In the genomic region with DNA sequence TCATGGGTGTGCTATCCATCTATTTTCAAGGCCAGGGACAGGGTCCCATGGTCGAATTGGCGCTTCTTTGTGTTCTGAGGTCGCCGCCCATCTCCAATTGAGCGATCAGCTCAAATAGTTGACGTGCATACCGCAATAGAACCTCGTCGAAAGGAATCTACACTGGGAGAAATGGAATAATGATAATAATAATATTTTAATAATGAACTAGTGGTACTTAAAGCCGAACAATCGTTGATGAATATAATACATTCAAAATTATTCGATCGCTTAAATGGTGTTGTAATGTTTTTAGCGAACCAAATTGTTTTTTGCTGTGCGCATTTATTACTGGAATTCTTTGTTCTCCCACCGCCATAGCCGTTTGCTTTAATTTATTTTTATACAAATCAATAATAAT, we compare ENCODE assay signal across 4 fruit fly cellular contexts.
TF ChIP-seq lines count a peak whose summit lies in the region.

No protein-coding gene starts in this region.

- TF ChIP-seq CTCF in whole organism, embryonic (GFP tag; optimal IDR thresholded peaks at IDR 0.05; lab: Kevin White, UChicago), result no peak

TF ChIP-seq in whole organism, embryonic, 481 proteins besides CTCF, POLR2A, EP300 and RAD21 (continues in another document):
- TF ChIP-seq CG12391 (tag; optimal IDR thresholded peaks at IDR 0.05; lab: Kevin White, UChicago) (peak; percentile 28), pan (optimal IDR thresholded peaks at IDR 0.05; lab: Kevin White, UChicago) (no peak), pan (GFP tag; optimal IDR thresholded peaks at IDR 0.05 in 1 of 2, IDR thresholded peaks at IDR 0.05 in 1 of 2) (peak in 1 of 2 experiments; percentile 20), bsh (GFP tag; optimal IDR thresholded peaks at IDR 0.05; lab: Kevin White, UChicago) (peak in 1 of 2 experiments; percentile 30), CG1832 (GFP tag; optimal IDR thresholded peaks at IDR 0.05; lab: Kevin White, UChicago) (no peak), gcm (GFP tag; optimal IDR thresholded peaks at IDR 0.05; lab: Kevin White, UChicago) (no peak), Ptx1 (GFP tag; IDR thresholded peaks at IDR 0.05; lab: Robert Waterston, UW) (peak; percentile 31; the same call in 1 of the 2 replicates), CrebB (tag; optimal IDR thresholded peaks at IDR 0.05; lab: Kevin White, UChicago) (no peak), Drgx (GFP tag; IDR thresholded peaks at IDR 0.05; lab: Robert Waterston, UW) (peak; percentile 33; the same call in 1 of the 2 replicates), Rfx (GFP tag; IDR thresholded peaks at IDR 0.05; lab: Robert Waterston, UW) (peak; percentile 53; the same call in 1 of the 2 replicates), gt (GFP tag; IDR thresholded peaks at IDR 0.05; lab: Robert Waterston, UW) (no peak), pnt (GFP tag; optimal IDR thresholded peaks at IDR 0.05; lab: Kevin White, UChicago) (no peak), ranshi (GFP tag; IDR thresholded peaks at IDR 0.05; lab: Robert Waterston, UW) (0 out of 2 replicates have a peak, but pooled peaks have one; percentile 9), zfh1 (GFP tag; IDR thresholded peaks at IDR 0.05; lab: Robert Waterston, UW) (0 out of 3 replicates have a peak, but pooled peaks have one; percentile 29), insv (GFP tag; optimal IDR thresholded peaks at IDR 0.05; lab: Kevin White, UChicago) (no peak), jigr1 (GFP tag; IDR thresholded peaks at IDR 0.05; lab: Robert Waterston, UW) (no peak), slbo (GFP tag; IDR thresholded peaks at IDR 0.05; lab: Robert Waterston, UW) (peak; percentile 43), H15 (GFP tag; IDR thresholded peaks at IDR 0.05; lab: Robert Waterston, UW) (no peak), crc (GFP tag; optimal IDR thresholded peaks at IDR 0.05; lab: Kevin White, UChicago) (no peak), gem (tag; optimal IDR thresholded peaks at IDR 0.05; lab: Kevin White, UChicago) (peak; percentile 41), dmrt99B (tag; optimal IDR thresholded peaks at IDR 0.05; lab: Kevin White, UChicago) (no peak)

TF ChIP-seq in whole organism, prepupa, 60 proteins besides CTCF, POLR2A, EP300 and RAD21 (continues in another document):
- peak; percentile 13 for TF ChIP-seq lz (GFP tag; optimal IDR thresholded peaks at IDR 0.05; lab: Kevin White, UChicago)
- TF ChIP-seq CG8319 (GFP tag; optimal IDR thresholded peaks at IDR 0.05; lab: Kevin White, UChicago), result no peak
- no peak for TF ChIP-seq fd59A (GFP tag; optimal IDR thresholded peaks at IDR 0.05; lab: Kevin White, UChicago)
- peak; percentile 38 for TF ChIP-seq svp (GFP tag; lab: Kevin White, UChicago)
- TF ChIP-seq CG9139 (GFP tag; optimal IDR thresholded peaks at IDR 0.05; lab: Kevin White, UChicago), result no peak
- no peak for TF ChIP-seq CG3032 (tag; optimal IDR thresholded peaks at IDR 0.05; lab: Kevin White, UChicago)
- no peak for TF ChIP-seq CG6276 (GFP tag; optimal IDR thresholded peaks at IDR 0.05; lab: Kevin White, UChicago)
- no peak for TF ChIP-seq pdm3 (GFP tag; optimal IDR thresholded peaks at IDR 0.05; lab: Kevin White, UChicago)
- TF ChIP-seq eg (GFP tag; IDR thresholded peaks at IDR 0.05; lab: Robert Waterston, UW), result peak; percentile 40; the same call in 1 of the 3 replicates
- TF ChIP-seq cyc (GFP tag; optimal IDR thresholded peaks at IDR 0.05; lab: Kevin White, UChicago), result no peak
- no peak for TF ChIP-seq CG8119 (GFP tag; IDR thresholded peaks at IDR 0.05; lab: Robert Waterston, UW)
- no peak for TF ChIP-seq dsx (GFP tag; optimal IDR thresholded peaks at IDR 0.05; lab: Kevin White, UChicago; ENCODE audit: poor library complexity, severe bottlenecking)
- TF ChIP-seq CG4318 (GFP tag; optimal IDR thresholded peaks at IDR 0.05; lab: Kevin White, UChicago), result no peak
- peak; percentile 6 for TF ChIP-seq CG10631 (GFP tag; optimal IDR thresholded peaks at IDR 0.05; lab: Kevin White, UChicago)
- 0 out of 2 replicates have a peak, but pooled peaks have one; percentile 15 for TF ChIP-seq Gug (GFP tag; IDR thresholded peaks at IDR 0.05; lab: Robert Waterston, UW)
- no peak for TF ChIP-seq net (GFP tag; optimal IDR thresholded peaks at IDR 0.05; lab: Kevin White, UChicago)
- no peak for TF ChIP-seq CG6808 (GFP tag; optimal IDR thresholded peaks at IDR 0.05; lab: Kevin White, UChicago)
- TF ChIP-seq CG32006 (GFP tag; optimal IDR thresholded peaks at IDR 0.05; lab: Kevin White, UChicago), result peak; percentile 1
- TF ChIP-seq CG6792 (GFP tag; optimal IDR thresholded peaks at IDR 0.05; lab: Kevin White, UChicago), result no peak
- no peak for TF ChIP-seq acj6 (GFP tag; optimal IDR thresholded peaks at IDR 0.05; lab: Kevin White, UChicago)
- TF ChIP-seq Hr38 (GFP tag; optimal IDR thresholded peaks at IDR 0.05; lab: Kevin White, UChicago), result no peak
- no peak for TF ChIP-seq CG31627 (GFP tag; optimal IDR thresholded peaks at IDR 0.05; lab: Kevin White, UChicago)
- TF ChIP-seq Eip93F (GFP tag; optimal IDR thresholded peaks at IDR 0.05; lab: Kevin White, UChicago), result no peak

TF ChIP-seq in whole organism, pupa, 21 proteins besides CTCF, POLR2A, EP300 and RAD21:
- TF ChIP-seq CG15710 (tag; optimal IDR thresholded peaks at IDR 0.05; lab: Kevin White, UChicago) (no peak), CG14655 (GFP tag; optimal IDR thresholded peaks at IDR 0.05; lab: Kevin White, UChicago) (peak; percentile 20)
TF ChIP-seq in whole organism, pupa: peak in this region for 1.

TF ChIP-seq in whole organism, wandering third instar larva, 38 proteins besides CTCF, POLR2A, EP300 and RAD21:
- peak in 1 of 2 experiments; percentile 15 for TF ChIP-seq foxo (GFP tag; optimal IDR thresholded peaks at IDR 0.05; lab: Kevin White, UChicago)
- no peak for TF ChIP-seq CrebA (GFP tag; optimal IDR thresholded peaks at IDR 0.05; lab: Kevin White, UChicago; ENCODE audit: borderline replicate concordance)
- peak; percentile 27 for TF ChIP-seq HLH106 (tag; optimal IDR thresholded peaks at IDR 0.05; lab: Kevin White, UChicago)
